Fruit fly (Drosophila melanogaster) whole organism, embryonic: ENCODE measurements around the gene fw.

ENCODE experiments used
- CG11504 ChIP-seq: fragments of 200-800 bp; sonication (Bioruptor generic); optimal IDR thresholded peaks from 3 replicates; lab custom pipeline; 2019; ENCODE audit warnings: missing biosample characterization, mild to moderate bottlenecking, missing genetic modification characterization, moderate library complexity
- Dbx ChIP-seq: fragments of 200-800 bp; sonication (Bioruptor generic); IDR thresholded peaks from 3 replicates; pipeline ENCODE4 v1.3.6; 2022; ENCODE audit warnings: missing biosample characterization, missing genetic modification characterization
- Ets97D ChIP-seq: fragments of 200-800 bp; sonication (Bioruptor generic); optimal IDR thresholded peaks from 3 replicates; lab custom pipeline; 2016; ENCODE audit warnings: missing biosample characterization, missing genetic modification characterization
- GATAe ChIP-seq: fragments of 200-800 bp; sonication (Bioruptor generic); conservative IDR thresholded peaks from 2 replicates; pipeline ENCODE4 v1.3.6; 2022; ENCODE audit warnings: missing biosample characterization, missing genetic modification characterization
- ase ChIP-seq: fragments of 200-800 bp; sonication (Bioruptor generic); IDR thresholded peaks from 3 replicates; pipeline ENCODE4 v1.3.6; 2022; ENCODE audit warnings: missing biosample characterization, missing genetic modification characterization
- ewg ChIP-seq: fragments of 200-800 bp; sonication (Bioruptor generic); optimal IDR thresholded peaks from 3 replicates; lab custom pipeline; 2017; ENCODE audit warnings: mild to moderate bottlenecking, missing biosample characterization, missing genetic modification reagents, missing genetic modification characterization
- inv ChIP-seq: fragments of 200-800 bp; sonication (Bioruptor generic); IDR thresholded peaks from 2 replicates; pipeline ENCODE4 v1.3.6; 2022; ENCODE audit warnings: missing biosample characterization, missing genetic modification characterization; ENCODE audit not compliant: partially characterized antibody
- oc ChIP-seq: fragments of 200-800 bp; sonication (Bioruptor generic); optimal IDR thresholded peaks from 2 replicates; lab custom pipeline; 2018; ENCODE audit warnings: missing biosample characterization, mild to moderate bottlenecking, missing genetic modification characterization, moderate library complexity
- pan ChIP-seq, 4 experiments: fragments of >200 bp in 3 of 4; fragments of 200-800 bp in 1 of 4; sonication (Bioruptor generic) in 1 of 4; optimal IDR thresholded peaks in 3 of 4; IDR thresholded peaks in 1 of 4; 2 replicates each; pipeline versions ENCODE4 v1.3.6 to Lab custom; 2017 to 2022; ENCODE audit warnings: missing biosample characterization in 2 of 4, missing genetic modification characterization in 2 of 4, mixed read lengths in 1 of 4
- vfl ChIP-seq: fragments of 200-800 bp; sonication (Bioruptor generic); optimal IDR thresholded peaks from 2 replicates; lab custom pipeline; 2016; ENCODE audit warnings: missing biosample characterization, missing genetic modification characterization

DNA sequence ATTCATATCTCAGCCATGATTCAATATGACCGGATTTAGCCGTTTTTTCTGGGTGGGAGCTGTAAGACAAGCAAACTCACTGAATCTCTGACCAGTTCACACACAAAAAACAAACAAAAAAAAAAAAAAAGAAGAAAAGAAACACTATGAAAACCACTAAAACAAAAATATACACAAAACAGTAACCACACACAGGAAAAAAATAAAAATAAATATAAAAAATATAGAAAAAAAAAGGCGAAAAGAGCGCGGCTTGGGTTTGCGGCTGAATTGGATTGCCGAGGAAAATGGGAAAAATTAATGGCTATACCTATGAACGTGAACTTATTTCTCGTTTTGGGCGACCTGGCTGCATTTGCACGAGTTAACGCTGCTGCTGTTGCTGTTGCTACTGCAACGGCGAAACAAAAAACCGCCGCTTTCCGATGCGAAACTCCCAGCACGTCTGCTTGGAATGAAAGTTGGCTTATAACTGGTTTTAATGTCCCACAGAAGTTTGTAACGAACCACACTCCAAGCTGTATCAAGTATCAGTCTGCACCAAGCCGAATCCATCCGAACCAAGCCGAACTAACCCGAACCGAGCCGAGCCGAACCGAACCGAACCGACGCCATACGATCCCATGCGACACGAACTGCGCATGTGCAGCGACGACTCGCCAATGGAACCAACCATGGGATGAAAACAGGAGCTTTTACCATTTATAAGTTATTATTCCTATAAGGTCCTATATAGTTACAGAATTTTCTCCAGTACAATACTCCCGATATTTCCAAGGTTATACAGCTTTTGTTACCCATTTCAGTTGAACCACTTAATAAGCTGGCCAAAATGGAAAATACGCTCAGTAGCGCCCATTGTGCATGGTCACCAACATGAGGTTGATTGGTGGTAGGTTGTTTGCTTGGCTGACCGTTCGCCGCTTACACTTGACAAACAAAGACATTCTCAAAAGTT lies at the start of gene fw:
- TF ChIP-seq Dbx (GFP tag; lab: Robert Waterston, UW) (no peak), oc (tag; lab: Kevin White, UChicago) (no peak), CG11504 (tag; lab: Kevin White, UChicago) (no peak), pan (optimal IDR thresholded peaks at IDR 0.05; lab: Kevin White, UChicago) (no peak), pan (GFP tag; optimal IDR thresholded peaks at IDR 0.05 in 1 of 2, IDR thresholded peaks at IDR 0.05 in 1 of 2) (peak in 1 of 2 experiments; percentile 67), ase (GFP tag; lab: Robert Waterston, UW) (peak; percentile 55; the same call in 1 of the 3 replicates), inv (GFP tag; lab: Robert Waterston, UW) (no peak), ewg (GFP tag; lab: Kevin White, UChicago) (peak; percentile 12), vfl (GFP tag; lab: Kevin White, UChicago) (no peak), GATAe (GFP tag; lab: Robert Waterston, UW) (no peak), Ets97D (GFP tag; lab: Kevin White, UChicago) (no peak)
